Worm (Caenorhabditis elegans) whole organism, mixed stage, embryonic: Measurements from ENCODE around the gene AC7.3.

Source experiments
- cnd-1 ChIP-seq: fragments of 200-800 bp; sonication (Bioruptor generic); optimal IDR thresholded peaks from 2 replicates; lab custom pipeline; 2018; ENCODE audit warnings: mild to moderate bottlenecking, missing genetic modification characterization, missing compliant biosample characterization
- elt-1 ChIP-seq: sonication (generic microtip); optimal IDR thresholded peaks from 2 replicates; lab custom pipeline; 2017; ENCODE audit warnings: missing genetic modification characterization, mild to moderate bottlenecking, missing compliant biosample characterization, antibody characterized with exemption, moderate library complexity, borderline replicate concordance; ENCODE audit not compliant: insufficient read depth
- hlh-1 ChIP-seq: fragments of 150-350 bp; optimal IDR thresholded peaks from 2 replicates; lab custom pipeline; 2014; ENCODE audit warnings: missing biosample characterization, missing genetic modification reagents, missing genetic modification characterization
- mep-1 ChIP-seq: fragments of 150-350 bp; optimal IDR thresholded peaks from 2 replicates; lab custom pipeline; 2017; ENCODE audit warnings: missing biosample characterization, missing genetic modification reagents, missing genetic modification characterization, inconsistent platforms
- nhr-12 ChIP-seq: fragments of 150-350 bp; optimal IDR thresholded peaks from 2 replicates; lab custom pipeline; 2014; ENCODE audit warnings: missing biosample characterization, missing genetic modification characterization
- nhr-237 ChIP-seq: fragments of 150-350 bp; optimal IDR thresholded peaks from 2 replicates; lab custom pipeline; 2014; ENCODE audit warnings: missing biosample characterization, missing genetic modification characterization
- nhr-28 ChIP-seq: fragments of 150-350 bp; optimal IDR thresholded peaks from 2 replicates; lab custom pipeline; 2014; ENCODE audit warnings: missing biosample characterization, missing genetic modification characterization
- nhr-76 ChIP-seq: sonication (generic microtip); optimal IDR thresholded peaks from 2 replicates; lab custom pipeline; 2017; ENCODE audit warnings: missing biosample characterization, missing genetic modification characterization
- pha-4 ChIP-seq: fragments of 150-350 bp; optimal IDR thresholded peaks from 2 replicates; lab custom pipeline; 2018; ENCODE audit warnings: missing biosample characterization, missing genetic modification reagents, missing genetic modification characterization
- snpc-4 ChIP-seq: fragments of 150-350 bp; optimal IDR thresholded peaks from 2 replicates; lab custom pipeline; 2014; ENCODE audit warnings: missing biosample characterization, missing genetic modification characterization
- unc-120 ChIP-seq: sonication (generic microtip); optimal IDR thresholded peaks from 2 replicates; lab custom pipeline; 2017; ENCODE audit warnings: missing genetic modification characterization, missing compliant biosample characterization; ENCODE audit not compliant: poor library complexity, severe bottlenecking
- unc-39 ChIP-seq: fragments of 150-350 bp; optimal IDR thresholded peaks from 2 replicates; lab custom pipeline; 2014; ENCODE audit warnings: missing biosample characterization, missing genetic modification characterization
- zip-8 ChIP-seq: fragments of 150-350 bp; optimal IDR thresholded peaks from 2 replicates; lab custom pipeline; 2014; ENCODE audit warnings: missing biosample characterization, missing genetic modification characterization
- ztf-11 ChIP-seq: fragments of 150-350 bp; optimal IDR thresholded peaks from 2 replicates; lab custom pipeline; 2014; ENCODE audit warnings: missing biosample characterization, missing genetic modification characterization

DNA sequence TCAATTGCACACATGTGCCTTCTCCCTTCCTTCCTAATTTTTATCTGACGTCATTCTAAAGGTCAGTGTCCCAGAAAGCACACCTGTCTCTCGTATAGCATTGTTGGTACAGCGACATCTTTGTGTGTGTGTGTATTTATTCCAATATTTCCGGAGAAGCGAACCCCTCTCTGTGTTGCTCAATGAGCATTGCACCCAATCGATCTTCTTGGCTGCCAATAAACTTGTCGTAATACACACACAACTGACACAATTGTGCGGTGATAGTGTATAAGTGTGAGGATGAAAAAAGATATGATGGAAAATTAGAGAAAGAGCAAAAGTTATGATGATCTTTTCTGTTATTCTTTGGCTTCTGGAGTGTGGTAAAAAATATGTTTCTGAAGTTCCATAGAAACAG, 35.0 kb upstream of the AC7.3 start:
- TF ChIP-seq cnd-1 (tag; lab: Kevin White, UChicago) (no peak), nhr-237 (tag; lab: Kevin White, UChicago) (no peak), mep-1 (tag; lab: Kevin White, UChicago) (no peak), zip-8 (peak; percentile 45), unc-39 (tag; lab: Kevin White, UChicago) (no peak), unc-120 (no peak), pha-4 (tag; lab: Kevin White, UChicago) (no peak), hlh-1 (tag; lab: Kevin White, UChicago) (peak; percentile 74), snpc-4 (tag; lab: Kevin White, UChicago) (no peak), nhr-76 (no peak), elt-1 (tag; lab: Kevin White, UChicago) (no peak), nhr-28 (no peak), nhr-12 (tag; lab: Kevin White, UChicago) (no peak), ztf-11 (tag; lab: Kevin White, UChicago) (no peak)
